Worm (Caenorhabditis elegans) whole organism, L1 larva: ENCODE results near the gene C55A1.11.

Experiments
- F16B12.6 ChIP-seq: fragments of 150-350 bp; optimal IDR thresholded peaks from 2 replicates; lab custom pipeline; 2014; ENCODE audit warnings: missing biosample characterization, missing genetic modification characterization
- ceh-8 ChIP-seq: fragments of 200-800 bp; sonication (Bioruptor generic); optimal IDR thresholded peaks from 2 replicates; lab custom pipeline; 2018; ENCODE audit warnings: mild to moderate bottlenecking, missing genetic modification characterization, moderate library complexity, missing compliant biosample characterization
- ceh-82 ChIP-seq, 3 experiments: fragments of 150-350 bp in 1 of 3; sonication (generic microtip) in 2 of 3; optimal IDR thresholded peaks; 2 replicates each; lab custom pipeline; 2014 to 2017; ENCODE audit warnings: missing biosample characterization in 3 of 3, missing genetic modification characterization in 3 of 3
- ceh-88 ChIP-seq: fragments of 200-800 bp; sonication (Bioruptor generic); IDR thresholded peaks from 2 replicates; pipeline ENCODE4 v1.3.6; 2022; ENCODE audit warnings: missing genetic modification characterization, missing compliant biosample characterization
- dpl-1 ChIP-seq, 3 experiments: fragments of 150-350 bp in 2 of 3; sonication (generic microtip) in 1 of 3; optimal IDR thresholded peaks; 2 replicates each; lab custom pipeline; 2014 to 2017; ENCODE audit warnings: missing biosample characterization in 3 of 3, missing genetic modification characterization in 3 of 3, missing genetic modification reagents in 3 of 3
- dsc-1 ChIP-seq: sonication (generic microtip); optimal IDR thresholded peaks from 2 replicates; lab custom pipeline; 2016; ENCODE audit warnings: mild to moderate bottlenecking, missing genetic modification characterization, missing compliant biosample characterization
- efl-1 ChIP-seq, 4 experiments: fragments of 150-350 bp; optimal IDR thresholded peaks in 3 of 4; peaks in 1 of 4; 1 replicate in 1 of 4; 2 replicates in 3 of 4; lab custom pipeline; 2014; ENCODE audit warnings: missing biosample characterization in 2 of 4, missing genetic modification characterization in 2 of 4, missing genetic modification reagents in 2 of 4
- egl-13 ChIP-seq: sonication (generic microtip); optimal IDR thresholded peaks from 2 replicates; lab custom pipeline; 2016; ENCODE audit warnings: missing genotype, missing genetic modification reagents, missing genetic modification characterization, missing compliant biosample characterization
- elt-2 ChIP-seq: sonication (generic microtip); optimal IDR thresholded peaks from 2 replicates; lab custom pipeline; 2016; ENCODE audit warnings: missing genetic modification characterization, mild to moderate bottlenecking, inconsistent platforms, missing compliant biosample characterization, missing genetic modification reagents
- fkh-4 ChIP-seq: sonication (generic microtip); optimal IDR thresholded peaks from 2 replicates; lab custom pipeline; 2016; ENCODE audit warnings: missing compliant biosample characterization, missing genetic modification characterization, borderline replicate concordance
- fkh-8 ChIP-seq: sonication (generic microtip); optimal IDR thresholded peaks from 2 replicates; lab custom pipeline; 2016; ENCODE audit warnings: mild to moderate bottlenecking, missing genetic modification characterization, missing compliant biosample characterization
- grh-1 ChIP-seq: fragments of 200-800 bp; sonication (Bioruptor generic); IDR thresholded peaks from 2 replicates; pipeline ENCODE4 v1.3.6; 2022; ENCODE audit warnings: missing genetic modification reagents, missing genetic modification characterization, missing compliant biosample characterization
- irx-1 ChIP-seq: sonication (generic microtip); optimal IDR thresholded peaks from 2 replicates; lab custom pipeline; 2016; ENCODE audit warnings: missing genetic modification characterization, missing compliant biosample characterization
- isw-1 ChIP-seq: fragments of 200-800 bp; sonication (Bioruptor generic); IDR thresholded peaks from 2 replicates; pipeline ENCODE4 v1.3.6; 2022; ENCODE audit warnings: missing genetic modification characterization, missing compliant biosample characterization
- lin-14 ChIP-seq: fragments of 200-800 bp; sonication (Bioruptor generic); optimal IDR thresholded peaks from 2 replicates; lab custom pipeline; 2018; ENCODE audit warnings: mild to moderate bottlenecking, missing genetic modification characterization, moderate library complexity, missing compliant biosample characterization
- lin-15B ChIP-seq: fragments of 150-350 bp; sonication (generic microtip); optimal IDR thresholded peaks from 3 replicates; lab custom pipeline; 2014; ENCODE audit warnings: missing biosample characterization, missing genetic modification characterization
- lin-35 ChIP-seq, 2 experiments: fragments of 150-350 bp; optimal IDR thresholded peaks; 2 replicates each; lab custom pipeline; 2014; ENCODE audit warnings: missing biosample characterization in 2 of 2, missing genetic modification characterization in 2 of 2, missing genetic modification reagents in 2 of 2
- lir-3 ChIP-seq: sonication (generic microtip); optimal IDR thresholded peaks from 2 replicates; lab custom pipeline; 2016; ENCODE audit warnings: mild to moderate bottlenecking, missing genetic modification characterization, moderate library complexity, missing compliant biosample characterization; ENCODE audit not compliant: poor library complexity
- lsy-2 ChIP-seq, 2 experiments: fragments of 150-350 bp; optimal IDR thresholded peaks; 2 replicates each; lab custom pipeline; 2014; ENCODE audit warnings: missing biosample characterization in 2 of 2, missing genetic modification characterization in 2 of 2
- mab-9 ChIP-seq: fragments of 200-800 bp; sonication (Bioruptor generic); IDR thresholded peaks from 2 replicates; pipeline ENCODE4 v1.3.6; 2022; ENCODE audit warnings: missing genetic modification reagents, missing genetic modification characterization, missing compliant biosample characterization
- nhr-11 ChIP-seq: fragments of 150-350 bp; optimal IDR thresholded peaks from 2 replicates; lab custom pipeline; 2014; ENCODE audit warnings: missing biosample characterization, missing genetic modification characterization
- nhr-19 ChIP-seq: fragments of 200-800 bp; sonication (Bioruptor generic); conservative IDR thresholded peaks from 2 replicates; pipeline ENCODE4 v1.3.6; 2022; ENCODE audit warnings: missing genetic modification characterization, missing compliant biosample characterization
- nhr-20 ChIP-seq: sonication (generic microtip); optimal IDR thresholded peaks from 2 replicates; lab custom pipeline; 2016; ENCODE audit warnings: mild to moderate bottlenecking, missing genetic modification characterization, missing compliant biosample characterization
- nhr-47 ChIP-seq: sonication (generic microtip); optimal IDR thresholded peaks from 2 replicates; lab custom pipeline; 2016; ENCODE audit warnings: mild to moderate bottlenecking, missing genetic modification characterization, moderate library complexity, missing compliant biosample characterization
- nhr-71 ChIP-seq: sonication (generic microtip); optimal IDR thresholded peaks from 2 replicates; lab custom pipeline; 2016; ENCODE audit warnings: mild to moderate bottlenecking, missing genetic modification characterization, moderate library complexity, missing compliant biosample characterization
- nhr-77 ChIP-seq: fragments of 150-350 bp; optimal IDR thresholded peaks from 2 replicates; lab custom pipeline; 2014; ENCODE audit warnings: missing biosample characterization, missing genetic modification characterization
- nhr-85 ChIP-seq: sonication (generic microtip); peaks from one replicate; lab custom pipeline; 2016; ENCODE audit warnings: missing genetic modification characterization, inconsistent platforms, missing compliant biosample characterization
- nhr-90 ChIP-seq: sonication (generic microtip); optimal IDR thresholded peaks from 2 replicates; lab custom pipeline; 2016; ENCODE audit warnings: mild to moderate bottlenecking, missing genetic modification characterization, missing compliant biosample characterization; ENCODE audit not compliant: poor library complexity
- rnt-1 ChIP-seq: sonication (generic microtip); optimal IDR thresholded peaks from 2 replicates; lab custom pipeline; 2016; ENCODE audit warnings: mild to moderate bottlenecking, missing genetic modification characterization, moderate library complexity, missing compliant biosample characterization
- snu-23 ChIP-seq: sonication (generic microtip); optimal IDR thresholded peaks from 2 replicates; lab custom pipeline; 2016; ENCODE audit warnings: missing genetic modification characterization, missing compliant biosample characterization
- sptf-1 ChIP-seq: fragments of 150-350 bp; optimal IDR thresholded peaks from 2 replicates; lab custom pipeline; 2014; ENCODE audit warnings: missing biosample characterization, missing genetic modification characterization
- swsn-7 ChIP-seq: sonication (generic microtip); optimal IDR thresholded peaks from 2 replicates; lab custom pipeline; 2016; ENCODE audit warnings: missing genetic modification characterization, missing compliant biosample characterization
- tbx-2 ChIP-seq: sonication (generic microtip); optimal IDR thresholded peaks from 2 replicates; lab custom pipeline; 2016; ENCODE audit warnings: missing genetic modification characterization, missing compliant biosample characterization
- unc-130 ChIP-seq: fragments of 150-350 bp; optimal IDR thresholded peaks from 2 replicates; lab custom pipeline; 2017; ENCODE audit warnings: missing biosample characterization, missing genetic modification characterization, inconsistent platforms
- unc-86 ChIP-seq: sonication (generic microtip); optimal IDR thresholded peaks from 2 replicates; lab custom pipeline; 2016; ENCODE audit warnings: missing genetic modification characterization, missing compliant biosample characterization
- unc-98 ChIP-seq: fragments of 200-800 bp; sonication (Bioruptor generic); IDR thresholded peaks from 2 replicates; pipeline ENCODE4 v1.3.6; 2022; ENCODE audit warnings: missing genetic modification characterization, missing compliant biosample characterization
- xbp-1 ChIP-seq: sonication (generic microtip); optimal IDR thresholded peaks from 2 replicates; lab custom pipeline; 2016; ENCODE audit warnings: missing genetic modification characterization, missing compliant biosample characterization
- zip-4 ChIP-seq: fragments of 200-800 bp; sonication (Bioruptor generic); optimal IDR thresholded peaks from 2 replicates; lab custom pipeline; 2018; ENCODE audit warnings: mild to moderate bottlenecking, missing genetic modification characterization, moderate library complexity, missing compliant biosample characterization

The C55A1.11 gene

DNA sequence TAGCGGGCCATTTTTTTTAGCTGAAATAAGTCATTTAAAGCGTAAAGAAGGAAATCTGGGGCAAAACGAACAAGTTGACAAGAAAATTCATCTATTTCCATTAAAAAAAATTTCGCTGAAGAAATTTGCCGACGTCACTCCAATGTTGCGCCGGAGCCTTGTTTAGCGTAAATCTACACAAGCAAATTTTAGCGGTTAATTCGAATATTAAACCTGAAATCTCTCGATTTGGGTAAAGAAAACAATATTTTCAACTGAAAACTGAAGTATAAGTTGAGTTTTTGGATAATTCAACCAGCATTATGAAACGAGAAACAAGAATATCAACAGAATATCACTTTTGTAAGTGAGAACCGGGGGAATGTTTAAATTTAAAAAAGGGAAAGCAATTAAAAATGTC is 47.3 kb upstream of the C55A1.11 start, which contains the start of gene F28F8.9 (continued):
- TF ChIP-seq sptf-1: no peak
- peak in 2 of 3 experiments; percentile 25 to 46 for TF ChIP-seq ceh-82 (tag; optimal IDR thresholded peaks at IDR 0.05; lab: Kevin White, UChicago)
- TF ChIP-seq nhr-85 (tag; lab: Kevin White, UChicago): peak; percentile 49
- peak; percentile 46 for TF ChIP-seq unc-130 (tag; lab: Kevin White, UChicago)
- TF ChIP-seq xbp-1 (tag; lab: Kevin White, UChicago): peak; percentile 52
- peak; percentile 59 for TF ChIP-seq rnt-1

DNA sequence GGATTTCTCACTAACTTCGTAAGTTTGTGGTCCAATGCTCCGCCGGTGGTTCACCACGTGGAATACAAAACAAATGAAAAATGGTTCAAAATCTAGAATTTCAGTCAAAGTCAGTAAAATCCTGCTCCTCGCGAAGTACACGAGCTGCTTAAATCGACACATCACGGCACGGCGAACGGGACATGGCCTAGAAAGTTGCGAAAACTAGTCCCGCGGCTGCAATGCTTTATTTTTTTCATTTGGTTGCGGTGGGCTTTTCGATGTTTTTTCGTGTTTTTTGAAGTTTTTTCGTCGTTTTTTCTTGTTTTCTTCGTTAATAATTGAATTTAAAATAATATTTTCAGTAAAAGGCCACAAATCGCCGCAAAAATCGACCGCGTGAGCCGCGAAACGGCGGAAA is 39.9 kb upstream of the C55A1.11 start:
- TF ChIP-seq lsy-2 (tag; optimal IDR thresholded peaks at IDR 0.05; lab: Kevin White, UChicago) (peak in 1 of 2 experiments; percentile 5), rnt-1 (peak; percentile 33)

DNA sequence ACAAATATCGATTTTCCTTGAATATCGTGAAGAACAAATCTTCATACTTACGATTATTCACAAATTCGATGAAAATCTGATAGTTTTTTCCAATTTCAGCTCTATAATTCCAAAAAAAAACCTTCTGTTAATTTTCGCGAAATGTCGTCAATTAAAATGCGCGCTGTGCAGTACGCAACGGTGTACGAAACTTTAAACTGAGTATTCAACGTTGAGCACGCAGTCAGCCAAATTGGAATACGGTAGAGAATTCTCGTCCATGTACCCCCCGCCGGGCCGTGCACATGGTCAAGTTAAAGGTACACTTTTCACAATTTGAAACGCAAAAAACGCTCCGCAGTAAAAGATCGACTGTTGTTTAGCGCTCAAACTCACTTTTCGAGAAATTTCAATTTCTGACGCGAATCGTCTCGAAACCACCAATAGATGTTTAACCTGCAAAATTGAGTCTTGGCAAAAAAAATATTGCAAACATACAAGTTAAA is 35.4 kb upstream of the C55A1.11 start, which contains the start of gene F28F8.7:
Gene F28F8.7, minus strand, starts transcription at position 435 of the 485 bp plus-strand sequence.
- TF ChIP-seq dpl-1 (GFP tag; optimal IDR thresholded peaks at IDR 0.05; lab: Kevin White, UChicago) (peak in 2 of 3 experiments; percentile 52 to 58), efl-1 (optimal IDR thresholded peaks at IDR 0.05; lab: Kevin White, UChicago) (peak; percentile 44 to 79), efl-1 (GFP tag; optimal IDR thresholded peaks at IDR 0.05 in 1 of 2; lab: Kevin White, UChicago) (peak; percentile 63 to 94), snu-23 (GFP tag; lab: Kevin White, UChicago) (peak; percentile 78), tbx-2 (peak; percentile 19), dsc-1 (peak; percentile 64), rnt-1 (peak; percentile 49), swsn-7 (tag; lab: Kevin White, UChicago) (peak; percentile 55), nhr-47 (tag; lab: Kevin White, UChicago) (peak; percentile 90), nhr-20 (peak; percentile 64), ceh-8 (GFP tag; lab: Kevin White, UChicago) (peak; percentile 4), nhr-71 (tag; lab: Kevin White, UChicago) (peak; percentile 86), nhr-19 (GFP tag; lab: Robert Waterston, UW) (peak; percentile 94), elt-2 (tag; lab: Kevin White, UChicago) (peak; percentile 57), nhr-90 (tag; lab: Kevin White, UChicago) (peak; percentile 66), fkh-8 (tag; lab: Kevin White, UChicago) (peak; percentile 48), isw-1 (GFP tag; lab: Robert Waterston, UW) (peak; percentile 53), fkh-4 (tag; lab: Kevin White, UChicago) (peak; percentile 16), unc-86 (peak; percentile 36), lsy-2 (tag; optimal IDR thresholded peaks at IDR 0.05; lab: Kevin White, UChicago) (peak; percentile 89 to 92), mab-9 (peak; percentile 75), lin-35 (GFP tag; optimal IDR thresholded peaks at IDR 0.05; lab: Kevin White, UChicago) (peak; percentile 0 to 36), nhr-85 (tag; lab: Kevin White, UChicago) (peak; percentile 79), xbp-1 (tag; lab: Kevin White, UChicago) (peak; percentile 72), zip-4 (GFP tag; lab: Kevin White, UChicago) (peak; percentile 41), nhr-77 (tag; lab: Kevin White, UChicago) (peak; percentile 35), nhr-11 (tag; lab: Kevin White, UChicago) (peak; percentile 8), ceh-88 (peak; percentile 74), lin-14 (GFP tag; lab: Kevin White, UChicago) (peak; percentile 65), lir-3 (tag; lab: Kevin White, UChicago) (peak; percentile 82), F16B12.6 (tag; lab: Kevin White, UChicago) (peak; percentile 20), irx-1 (tag; lab: Kevin White, UChicago) (peak; percentile 14), grh-1 (GFP tag; lab: Robert Waterston, UW) (peak; percentile 78), lin-15B (tag; lab: Kevin White, UChicago) (peak; percentile 32), egl-13 (tag; lab: Kevin White, UChicago) (peak; percentile 67), unc-98 (peak; percentile 62; the same call in 1 of the 2 replicates)
- TF ChIP-seq, all 84 proteins: peak for 35; not testable (repeated sequence) for 49
